Worm (Caenorhabditis elegans) whole organism, young adult: ENCODE data around the gene lys-6.

Experiments
- C17E4.6 ChIP-seq: fragments of 200-800 bp; sonication (Bioruptor generic); IDR thresholded peaks from 2 replicates; pipeline ENCODE4 v1.3.6; 2022; ENCODE audit warnings: missing genetic modification reagents, missing genetic modification characterization, missing compliant biosample characterization
- F22D6.2 ChIP-seq: sonication (generic microtip); optimal IDR thresholded peaks from 2 replicates; lab custom pipeline; 2016; ENCODE audit warnings: mild to moderate bottlenecking, missing genetic modification characterization, missing compliant biosample characterization
- F33H1.4 ChIP-seq: fragments of 200-800 bp; sonication (Bioruptor generic); IDR thresholded peaks from 2 replicates; pipeline ENCODE4 v1.3.6; 2022; ENCODE audit warnings: missing genetic modification reagents, missing genetic modification characterization, missing compliant biosample characterization
- F52B5.7 ChIP-seq: sonication (generic microtip); optimal IDR thresholded peaks from 2 replicates; lab custom pipeline; 2016; ENCODE audit warnings: mild to moderate bottlenecking, missing genetic modification characterization, missing compliant biosample characterization
- F57C9.4 ChIP-seq: sonication (generic microtip); optimal IDR thresholded peaks from 2 replicates; lab custom pipeline; 2017; ENCODE audit warnings: mild to moderate bottlenecking, missing genetic modification characterization, missing compliant biosample characterization
- K12H6.12 ChIP-seq: fragments of 200-800 bp; sonication (Bioruptor generic); optimal IDR thresholded peaks from 2 replicates; lab custom pipeline; 2018; ENCODE audit warnings: mild to moderate bottlenecking, missing genetic modification characterization, missing compliant biosample characterization
- T07F8.4 ChIP-seq: sonication (generic microtip); optimal IDR thresholded peaks from 2 replicates; lab custom pipeline; 2016; ENCODE audit warnings: mild to moderate bottlenecking, missing genetic modification characterization, moderate library complexity, missing compliant biosample characterization
- Y56A3A.18 ChIP-seq: fragments of 200-800 bp; sonication (Bioruptor generic); IDR thresholded peaks from 2 replicates; pipeline ENCODE4 v1.3.6; 2022; ENCODE audit warnings: missing genetic modification reagents, missing genetic modification characterization, missing compliant biosample characterization
- atf-7 ChIP-seq: sonication (generic microtip); optimal IDR thresholded peaks from 2 replicates; lab custom pipeline; 2017; ENCODE audit warnings: mild to moderate bottlenecking, missing genetic modification characterization, missing compliant biosample characterization
- athp-1 ChIP-seq: sonication (generic microtip); optimal IDR thresholded peaks from 2 replicates; lab custom pipeline; 2017; ENCODE audit warnings: mild to moderate bottlenecking, missing genetic modification characterization, missing compliant biosample characterization
- attf-5 ChIP-seq: fragments of 200-800 bp; sonication (Bioruptor generic); optimal IDR thresholded peaks from 2 replicates; lab custom pipeline; 2018; ENCODE audit warnings: mild to moderate bottlenecking, missing genetic modification characterization, missing compliant biosample characterization
- ceh-100 ChIP-seq: fragments of 200-800 bp; sonication (Bioruptor generic); IDR thresholded peaks from 2 replicates; pipeline ENCODE4 v1.3.6; 2022; ENCODE audit warnings: missing genetic modification reagents, missing genetic modification characterization, missing compliant biosample characterization
- ceh-58 ChIP-seq: fragments of 200-800 bp; sonication (Bioruptor generic); IDR thresholded peaks from 2 replicates; pipeline ENCODE4 v1.3.6; 2022; ENCODE audit warnings: missing genetic modification characterization, missing compliant biosample characterization
- ceh-91 ChIP-seq: fragments of 200-800 bp; sonication (Bioruptor generic); IDR thresholded peaks from 2 replicates; pipeline ENCODE4 v1.3.6; 2022; ENCODE audit warnings: missing genetic modification reagents, missing genetic modification characterization, missing compliant biosample characterization
- dox-1 ChIP-seq: fragments of 200-800 bp; sonication (Bioruptor generic); IDR thresholded peaks from 2 replicates; pipeline ENCODE4 v1.3.6; 2022; ENCODE audit warnings: missing genetic modification reagents, missing genetic modification characterization, missing compliant biosample characterization
- dpff-1 ChIP-seq: sonication (generic microtip); optimal IDR thresholded peaks from 2 replicates; lab custom pipeline; 2017; ENCODE audit warnings: mild to moderate bottlenecking, missing genetic modification characterization, missing compliant biosample characterization
- ekl-4 ChIP-seq: fragments of 200-800 bp; sonication (Bioruptor generic); IDR thresholded peaks from 2 replicates; pipeline ENCODE4 v1.3.6; 2022; ENCODE audit warnings: missing genetic modification reagents, missing genetic modification characterization, missing compliant biosample characterization
- ets-4 ChIP-seq: fragments of 200-800 bp; sonication (Bioruptor generic); optimal IDR thresholded peaks from 2 replicates; lab custom pipeline; 2018; ENCODE audit warnings: mild to moderate bottlenecking, missing genetic modification characterization, missing compliant biosample characterization
- gei-17 ChIP-seq: fragments of 200-800 bp; sonication (Bioruptor generic); optimal IDR thresholded peaks from 2 replicates; lab custom pipeline; 2018; ENCODE audit warnings: mild to moderate bottlenecking, missing genetic modification characterization, missing compliant biosample characterization
- hlh-12 ChIP-seq: sonication (generic microtip); optimal IDR thresholded peaks from 2 replicates; lab custom pipeline; 2016; ENCODE audit warnings: missing genetic modification characterization, missing compliant biosample characterization
- hlh-26 ChIP-seq: fragments of 200-800 bp; sonication (Bioruptor generic); conservative IDR thresholded peaks from 2 replicates; pipeline ENCODE4 v1.3.6; 2022; ENCODE audit warnings: missing genetic modification reagents, missing genetic modification characterization, missing compliant biosample characterization
- hrde-1 ChIP-seq: sonication (generic microtip); optimal IDR thresholded peaks from 2 replicates; lab custom pipeline; 2016; ENCODE audit warnings: missing genetic modification characterization, mild to moderate bottlenecking, missing compliant biosample characterization, moderate library complexity, missing genotype, missing genetic modification reagents, borderline replicate concordance
- lag-1 ChIP-seq: fragments of 200-800 bp; sonication (Bioruptor generic); IDR thresholded peaks from 2 replicates; pipeline ENCODE4 v1.3.6; 2022; ENCODE audit warnings: missing genetic modification reagents, missing genetic modification characterization, missing compliant biosample characterization
- let-526 ChIP-seq: fragments of 200-800 bp; sonication (Bioruptor generic); IDR thresholded peaks from 2 replicates; pipeline ENCODE4 v1.3.6; 2022; ENCODE audit warnings: missing genetic modification reagents, missing genetic modification characterization, missing compliant biosample characterization
- lin-40 ChIP-seq: sonication (generic microtip); optimal IDR thresholded peaks from 2 replicates; lab custom pipeline; 2016; ENCODE audit warnings: missing genetic modification characterization, mild to moderate bottlenecking, missing compliant biosample characterization, missing genotype, missing genetic modification reagents
- lin-54 ChIP-seq: fragments of 200-800 bp; sonication (Bioruptor generic); optimal IDR thresholded peaks from 2 replicates; lab custom pipeline; 2018; ENCODE audit warnings: mild to moderate bottlenecking, missing genetic modification characterization, missing compliant biosample characterization
- lsy-27 ChIP-seq: sonication (generic microtip); optimal IDR thresholded peaks from 2 replicates; lab custom pipeline; 2017; ENCODE audit warnings: missing genetic modification characterization, mild to moderate bottlenecking, missing compliant biosample characterization, antibody characterized with exemption, missing genotype, borderline replicate concordance; ENCODE audit not compliant: insufficient read depth
- madf-8 ChIP-seq: fragments of 200-800 bp; sonication (Bioruptor generic); conservative IDR thresholded peaks from 2 replicates; pipeline ENCODE4 v1.3.6; 2022; ENCODE audit warnings: missing genetic modification reagents, missing genetic modification characterization, missing compliant biosample characterization
- mes-4 ChIP-seq: sonication (generic microtip); optimal IDR thresholded peaks from 2 replicates; lab custom pipeline; 2016; ENCODE audit warnings: missing genotype, missing genetic modification characterization, missing compliant biosample characterization
- mxl-1 ChIP-seq: sonication (generic microtip); optimal IDR thresholded peaks from 2 replicates; lab custom pipeline; 2016; ENCODE audit warnings: missing genetic modification characterization, missing compliant biosample characterization
- nhr-120 ChIP-seq: fragments of 200-800 bp; sonication (Bioruptor generic); IDR thresholded peaks from 2 replicates; pipeline ENCODE4 v1.3.6; 2022; ENCODE audit warnings: missing genetic modification characterization, missing compliant biosample characterization
- nhr-27 ChIP-seq: fragments of 200-800 bp; sonication (Bioruptor generic); optimal IDR thresholded peaks from 2 replicates; lab custom pipeline; 2018; ENCODE audit warnings: mild to moderate bottlenecking, missing genetic modification characterization, moderate library complexity, missing compliant biosample characterization
- nhr-90 ChIP-seq: sonication (generic microtip); optimal IDR thresholded peaks from 2 replicates; lab custom pipeline; 2016; ENCODE audit warnings: missing genotype, mild to moderate bottlenecking, missing genetic modification characterization, missing compliant biosample characterization
- pbrm-1 ChIP-seq: fragments of 200-800 bp; sonication (Bioruptor generic); IDR thresholded peaks from 2 replicates; pipeline ENCODE4 v1.3.6; 2022; ENCODE audit warnings: missing genetic modification reagents, missing genetic modification characterization, missing compliant biosample characterization
- pha-4 ChIP-seq: fragments of 150-350 bp; sonication (generic microtip); optimal IDR thresholded peaks from 2 replicates; lab custom pipeline; 2014; ENCODE audit warnings: missing biosample characterization, missing genetic modification reagents, missing genetic modification characterization
- rcor-1 ChIP-seq: fragments of 200-800 bp; sonication (Bioruptor generic); IDR thresholded peaks from 2 replicates; pipeline ENCODE4 v1.3.6; 2022; ENCODE audit warnings: missing genetic modification reagents, missing genetic modification characterization, missing compliant biosample characterization
- rec-8 ChIP-seq, 2 experiments: sonication (generic microtip); optimal IDR thresholded peaks; 2 replicates each; lab custom pipeline; 2016; ENCODE audit warnings: mild to moderate bottlenecking in 2 of 2, missing genetic modification characterization in 2 of 2, missing genetic modification reagents in 2 of 2, missing genotype in 2 of 2, missing biosample characterization in 1 of 2, missing compliant biosample characterization in 1 of 2, moderate library complexity in 1 of 2
- tbp1 ChIP-seq: fragments of 200-800 bp; sonication (Bioruptor generic); optimal IDR thresholded peaks from 2 replicates; lab custom pipeline; 2018; ENCODE audit warnings: mild to moderate bottlenecking, missing genetic modification characterization, missing compliant biosample characterization
- tlf-1 ChIP-seq: fragments of 200-800 bp; sonication (Bioruptor generic); optimal IDR thresholded peaks from 2 replicates; lab custom pipeline; 2018; ENCODE audit warnings: mild to moderate bottlenecking, missing genetic modification characterization, missing compliant biosample characterization
- unc-62 ChIP-seq: fragments of 150-350 bp; optimal IDR thresholded peaks from 2 replicates; lab custom pipeline; 2014; ENCODE audit warnings: missing biosample characterization, missing genetic modification reagents, missing genetic modification characterization
- zfh-2 ChIP-seq: fragments of 200-800 bp; sonication (Bioruptor generic); conservative IDR thresholded peaks from 2 replicates; pipeline ENCODE4 v1.3.6; 2022; ENCODE audit warnings: missing genetic modification reagents, missing genetic modification characterization, missing compliant biosample characterization
- ztf-25 ChIP-seq: fragments of 200-800 bp; sonication (Bioruptor generic); IDR thresholded peaks from 2 replicates; pipeline ENCODE4 v1.3.6; 2022; ENCODE audit warnings: missing genetic modification reagents, missing genetic modification characterization, missing compliant biosample characterization
- ztf-28 ChIP-seq: fragments of 200-800 bp; sonication (Bioruptor generic); IDR thresholded peaks from 2 replicates; pipeline ENCODE4 v1.3.6; 2022; ENCODE audit warnings: missing genetic modification reagents, missing genetic modification characterization, missing compliant biosample characterization
- ztf-6 ChIP-seq: fragments of 200-800 bp; sonication (Bioruptor generic); IDR thresholded peaks from 2 replicates; pipeline ENCODE4 v1.3.6; 2022; ENCODE audit warnings: missing genetic modification reagents, missing genetic modification characterization, missing compliant biosample characterization

Gene lys-6

ce11 chrIV:11601721-11602405 lies 25.9 kb downstream of the lys-6 start (continued):
- TF ChIP-seq ceh-91 (GFP tag; lab: Robert Waterston, UW) (peak; percentile 67), atf-7 (tag; lab: Kevin White, UChicago) (no peak), ekl-4 (GFP tag; lab: Robert Waterston, UW) (no peak), pbrm-1 (GFP tag; lab: Robert Waterston, UW) (peak; percentile 43; the same call in 1 of the 2 replicates)

- TF ChIP-seq ztf-25 (GFP tag; lab: Robert Waterston, UW) (no peak), ceh-58 (GFP tag; lab: Robert Waterston, UW) (no peak), nhr-27 (no peak), nhr-90 (tag; lab: Kevin White, UChicago) (no peak), gei-17 (GFP tag; lab: Kevin White, UChicago) (no peak), mxl-1 (tag; lab: Kevin White, UChicago) (no peak), ets-4 (no peak), rec-8 (tag; optimal IDR thresholded peaks at IDR 0.05; lab: Kevin White, UChicago) (no peak), F57C9.4 (tag; lab: Kevin White, UChicago) (no peak), rcor-1 (GFP tag; lab: Robert Waterston, UW) (no peak), pha-4 (tag; lab: Kevin White, UChicago) (no peak), tlf-1 (no peak), zfh-2 (GFP tag; lab: Robert Waterston, UW) (no peak), madf-8 (GFP tag; lab: Robert Waterston, UW) (no peak)
Observed at ce11 chrIV:11599717-11600116, 28.0 kb downstream of the lys-6 start.

- TF ChIP-seq Y56A3A.18 (GFP tag; lab: Robert Waterston, UW) (no peak), dpff-1 (tag; lab: Kevin White, UChicago) (no peak), F33H1.4 (GFP tag; lab: Robert Waterston, UW) (no peak), dox-1 (GFP tag; lab: Robert Waterston, UW) (no peak), K12H6.12 (tag; lab: Kevin White, UChicago) (no peak), zfh-2 (GFP tag; lab: Robert Waterston, UW) (no peak), mes-4 (tag; lab: Kevin White, UChicago) (no peak), athp-1 (tag; lab: Kevin White, UChicago) (no peak)
Observed at ce11 chrIV:11597079-11597478, 30.7 kb downstream of the lys-6 start.

ce11 chrIV:11594191-11594673 lies 33.5 kb downstream of the lys-6 start, which contains the start of gene mig-38:
Gene mig-38 (plus strand): TSS chrIV:11594244.
- peak; percentile 10 for TF ChIP-seq tbp1 (GFP tag; lab: Kevin White, UChicago)
- no peak for TF ChIP-seq lin-54 (GFP tag; lab: Kevin White, UChicago)
- peak; percentile 29 for TF ChIP-seq athp-1 (tag; lab: Kevin White, UChicago)
- no peak for TF ChIP-seq ztf-28
- TF ChIP-seq attf-5 (GFP tag; lab: Kevin White, UChicago): peak; percentile 40
- no peak for TF ChIP-seq F52B5.7 (tag; lab: Kevin White, UChicago)
- no peak for TF ChIP-seq hrde-1
- TF ChIP-seq nhr-27: no peak
- no peak for TF ChIP-seq T07F8.4
- no peak for TF ChIP-seq hlh-26 (GFP tag; lab: Robert Waterston, UW)
- no peak for TF ChIP-seq let-526 (GFP tag; lab: Robert Waterston, UW)
- TF ChIP-seq lin-40: peak; percentile 52
- TF ChIP-seq unc-62 (GFP tag; lab: Kevin White, UChicago): no peak
- 0 out of 2 replicates have a peak, but pooled peaks have one; percentile 20 for TF ChIP-seq C17E4.6
- TF ChIP-seq lsy-27 (tag; lab: Kevin White, UChicago): no peak
- no peak for TF ChIP-seq ceh-100
- TF ChIP-seq lag-1 (GFP tag; lab: Robert Waterston, UW): no peak
- TF ChIP-seq hlh-12: no peak
- TF ChIP-seq nhr-120 (GFP tag; lab: Robert Waterston, UW): no peak
- TF ChIP-seq ztf-6 (GFP tag; lab: Robert Waterston, UW): no peak
- TF ChIP-seq F22D6.2 (tag; lab: Kevin White, UChicago): no peak
